Fruit fly (Drosophila melanogaster) whole organism, prepupa: ENCODE data around the gene GILT3.

Experiments
- CG11902 ChIP-seq: fragments of 200-800 bp; sonication (Bioruptor generic); optimal IDR thresholded peaks from 3 replicates; lab custom pipeline; 2016; ENCODE audit warnings: missing biosample characterization, missing genetic modification characterization
- CG15336 ChIP-seq: fragments of 200-800 bp; sonication (Bioruptor generic); IDR thresholded peaks from 2 replicates; pipeline ENCODE4 v1.3.6; 2022; ENCODE audit warnings: missing biosample characterization, missing genetic modification characterization
- CG3919 ChIP-seq: fragments of 200-800 bp; sonication (Bioruptor generic); optimal IDR thresholded peaks from 3 replicates; lab custom pipeline; 2016; ENCODE audit warnings: missing biosample characterization, missing genetic modification characterization
- CG6792 ChIP-seq: fragments of 200-800 bp; sonication (Bioruptor generic); optimal IDR thresholded peaks from 3 replicates; lab custom pipeline; 2016; ENCODE audit warnings: missing biosample characterization, missing genetic modification characterization
- Ets96B ChIP-seq: fragments of 200-800 bp; optimal IDR thresholded peaks from 2 replicates; lab custom pipeline; 2019; ENCODE audit warnings: missing biosample characterization, mild to moderate bottlenecking, missing genetic modification characterization, moderate library complexity
- OdsH ChIP-seq: fragments of 200-800 bp; sonication (Bioruptor generic); optimal IDR thresholded peaks from 3 replicates; lab custom pipeline; 2016; ENCODE audit warnings: missing biosample characterization, missing genetic modification characterization
- Smox ChIP-seq: fragments of 200-800 bp; sonication (Bioruptor generic); optimal IDR thresholded peaks from 3 replicates; lab custom pipeline; 2016; ENCODE audit warnings: missing biosample characterization, missing genetic modification characterization
- Sox15 ChIP-seq: fragments of 200-800 bp; sonication (Bioruptor generic); optimal IDR thresholded peaks from 3 replicates; lab custom pipeline; 2016; ENCODE audit warnings: missing biosample characterization, missing genetic modification characterization
- dsx ChIP-seq: fragments of 200-800 bp; optimal IDR thresholded peaks from 3 replicates; lab custom pipeline; 2019; ENCODE audit warnings: missing biosample characterization, mild to moderate bottlenecking, missing genetic modification characterization, moderate library complexity; ENCODE audit not compliant: poor library complexity, severe bottlenecking

DNA sequence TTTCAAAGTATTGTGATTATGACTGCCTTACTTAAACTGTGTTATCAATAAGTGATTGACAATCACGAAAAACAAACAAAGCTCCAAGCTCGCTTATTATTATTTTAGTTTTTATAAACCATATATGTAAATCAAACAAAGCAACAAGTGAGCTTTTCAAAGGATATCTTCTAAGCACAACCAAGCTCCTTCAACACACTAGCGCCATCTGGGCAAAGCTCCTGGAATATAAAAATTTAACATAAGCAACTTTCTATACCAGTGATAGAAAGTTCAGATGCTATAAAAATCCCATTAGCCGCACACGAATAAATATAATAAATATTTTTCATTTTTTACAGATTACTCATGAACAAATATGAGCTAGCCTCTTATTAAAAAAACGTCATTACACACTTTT is 12.7 kb upstream of the GILT3 start:
- TF ChIP-seq CG6792 (GFP tag; lab: Kevin White, UChicago) (no peak), Ets96B (tag; lab: Kevin White, UChicago) (no peak), Sox15 (GFP tag; lab: Kevin White, UChicago) (no peak), OdsH (no peak), CG3919 (GFP tag; lab: Kevin White, UChicago) (no peak), Smox (GFP tag; lab: Kevin White, UChicago) (no peak), dsx (GFP tag; lab: Kevin White, UChicago) (no peak), CG11902 (GFP tag; lab: Kevin White, UChicago) (no peak), CG15336 (no peak)
